Worm (Caenorhabditis elegans) whole organism, mixed stage, embryonic: ENCODE measurements around the gene lido-5.
A peak's percentile ranks its signal among the peaks of the same experiment; 100 is the strongest.

Experiments used
- M03D4.4 ChIP-seq: sonication (generic microtip); optimal IDR thresholded peaks from 2 replicates; lab custom pipeline; 2017; ENCODE audit warnings: mild to moderate bottlenecking, missing genetic modification characterization, missing compliant biosample characterization
- bed-3 ChIP-seq: fragments of 200-800 bp; sonication (Bioruptor generic); optimal IDR thresholded peaks from 3 replicates; lab custom pipeline; 2018; ENCODE audit warnings: mild to moderate bottlenecking, missing genetic modification characterization, moderate library complexity, missing compliant biosample characterization
- ceh-39 ChIP-seq: fragments of 150-350 bp; optimal IDR thresholded peaks from 2 replicates; lab custom pipeline; 2014; ENCODE audit warnings: missing biosample characterization, missing genetic modification characterization
- ceh-43 ChIP-seq: fragments of 200-800 bp; sonication (Bioruptor generic); optimal IDR thresholded peaks from 2 replicates; lab custom pipeline; 2018; ENCODE audit warnings: mild to moderate bottlenecking, missing genetic modification characterization, moderate library complexity, missing compliant biosample characterization
- cnd-1 ChIP-seq: fragments of 200-800 bp; sonication (Bioruptor generic); optimal IDR thresholded peaks from 2 replicates; lab custom pipeline; 2018; ENCODE audit warnings: mild to moderate bottlenecking, missing genetic modification characterization, missing compliant biosample characterization
- drap-1 ChIP-seq: fragments of 200-800 bp; sonication (Bioruptor generic); optimal IDR thresholded peaks from 3 replicates; lab custom pipeline; 2018; ENCODE audit warnings: mild to moderate bottlenecking, missing genetic modification characterization, missing compliant biosample characterization
- elt-1 ChIP-seq: sonication (generic microtip); optimal IDR thresholded peaks from 2 replicates; lab custom pipeline; 2017; ENCODE audit warnings: missing genetic modification characterization, mild to moderate bottlenecking, missing compliant biosample characterization, antibody characterized with exemption, moderate library complexity, borderline replicate concordance; ENCODE audit not compliant: insufficient read depth
- elt-3 ChIP-seq: fragments of 150-350 bp; optimal IDR thresholded peaks from 2 replicates; lab custom pipeline; 2014; ENCODE audit warnings: missing biosample characterization, missing genetic modification characterization
- flh-1 ChIP-seq: fragments of 200-800 bp; sonication (Bioruptor generic); optimal IDR thresholded peaks from 2 replicates; lab custom pipeline; 2018; ENCODE audit warnings: mild to moderate bottlenecking, missing genetic modification characterization, moderate library complexity, missing compliant biosample characterization
- ham-2 ChIP-seq: fragments of 200-800 bp; sonication (Bioruptor generic); optimal IDR thresholded peaks from 2 replicates; lab custom pipeline; 2018; ENCODE audit warnings: mild to moderate bottlenecking, missing genetic modification characterization, missing compliant biosample characterization
- hlh-1 ChIP-seq: fragments of 150-350 bp; optimal IDR thresholded peaks from 2 replicates; lab custom pipeline; 2014; ENCODE audit warnings: missing biosample characterization, missing genetic modification reagents, missing genetic modification characterization
- lin-13 ChIP-seq: fragments of 150-350 bp; optimal IDR thresholded peaks from 2 replicates; lab custom pipeline; 2014; ENCODE audit warnings: missing biosample characterization, missing genetic modification characterization
- lin-32 ChIP-seq: fragments of 200-800 bp; sonication (Bioruptor generic); optimal IDR thresholded peaks from 2 replicates; lab custom pipeline; 2018; ENCODE audit warnings: mild to moderate bottlenecking, missing genetic modification characterization, missing compliant biosample characterization
- lsy-2 ChIP-seq: fragments of 150-350 bp; optimal IDR thresholded peaks from 2 replicates; lab custom pipeline; 2014; ENCODE audit warnings: missing biosample characterization, missing genetic modification characterization
- mab-5 ChIP-seq: fragments of 150-350 bp; optimal IDR thresholded peaks from 2 replicates; lab custom pipeline; 2014; ENCODE audit warnings: missing biosample characterization, missing genetic modification characterization
- mep-1 ChIP-seq: fragments of 150-350 bp; optimal IDR thresholded peaks from 2 replicates; lab custom pipeline; 2017; ENCODE audit warnings: missing biosample characterization, missing genetic modification reagents, missing genetic modification characterization, inconsistent platforms
- mls-2 ChIP-seq: sonication (generic microtip); optimal IDR thresholded peaks from 2 replicates; lab custom pipeline; 2016; ENCODE audit warnings: mild to moderate bottlenecking, missing genetic modification characterization, moderate library complexity, missing compliant biosample characterization
- nhr-2 ChIP-seq: fragments of 150-350 bp; optimal IDR thresholded peaks from 2 replicates; lab custom pipeline; 2014; ENCODE audit warnings: missing biosample characterization, missing genetic modification characterization
- nhr-237 ChIP-seq: fragments of 150-350 bp; optimal IDR thresholded peaks from 2 replicates; lab custom pipeline; 2014; ENCODE audit warnings: missing biosample characterization, missing genetic modification characterization
- nhr-28 ChIP-seq: fragments of 150-350 bp; optimal IDR thresholded peaks from 2 replicates; lab custom pipeline; 2014; ENCODE audit warnings: missing biosample characterization, missing genetic modification characterization
- nhr-76 ChIP-seq: sonication (generic microtip); optimal IDR thresholded peaks from 2 replicates; lab custom pipeline; 2017; ENCODE audit warnings: missing biosample characterization, missing genetic modification characterization
- pha-4 ChIP-seq: fragments of 150-350 bp; optimal IDR thresholded peaks from 2 replicates; lab custom pipeline; 2018; ENCODE audit warnings: missing biosample characterization, missing genetic modification reagents, missing genetic modification characterization
- sem-2 ChIP-seq: fragments of 200-800 bp; sonication (Bioruptor generic); optimal IDR thresholded peaks from 2 replicates; lab custom pipeline; 2018; ENCODE audit warnings: mild to moderate bottlenecking, missing genetic modification characterization, missing compliant biosample characterization
- snpc-4 ChIP-seq: fragments of 150-350 bp; optimal IDR thresholded peaks from 2 replicates; lab custom pipeline; 2014; ENCODE audit warnings: missing biosample characterization, missing genetic modification characterization
- sptf-1 ChIP-seq: sonication (generic microtip); optimal IDR thresholded peaks from 2 replicates; lab custom pipeline; 2017; ENCODE audit warnings: mild to moderate bottlenecking, missing genetic modification characterization, moderate library complexity, missing compliant biosample characterization
- tbx-8 ChIP-seq: fragments of 200-800 bp; sonication (Bioruptor generic); optimal IDR thresholded peaks from 2 replicates; lab custom pipeline; 2018; ENCODE audit warnings: mild to moderate bottlenecking, missing genetic modification characterization, moderate library complexity, missing compliant biosample characterization
- unc-120 ChIP-seq: sonication (generic microtip); optimal IDR thresholded peaks from 2 replicates; lab custom pipeline; 2017; ENCODE audit warnings: missing genetic modification characterization, missing compliant biosample characterization; ENCODE audit not compliant: poor library complexity, severe bottlenecking
- unc-39 ChIP-seq: fragments of 150-350 bp; optimal IDR thresholded peaks from 2 replicates; lab custom pipeline; 2014; ENCODE audit warnings: missing biosample characterization, missing genetic modification characterization
- unc-62 ChIP-seq: fragments of 150-350 bp; optimal IDR thresholded peaks from 2 replicates; lab custom pipeline; 2014; ENCODE audit warnings: missing biosample characterization, missing genetic modification reagents, missing genetic modification characterization
- zip-8 ChIP-seq: fragments of 150-350 bp; optimal IDR thresholded peaks from 2 replicates; lab custom pipeline; 2014; ENCODE audit warnings: missing biosample characterization, missing genetic modification characterization
- ztf-11 ChIP-seq: fragments of 150-350 bp; optimal IDR thresholded peaks from 2 replicates; lab custom pipeline; 2014; ENCODE audit warnings: missing biosample characterization, missing genetic modification characterization

lido-5 gene

DNA sequence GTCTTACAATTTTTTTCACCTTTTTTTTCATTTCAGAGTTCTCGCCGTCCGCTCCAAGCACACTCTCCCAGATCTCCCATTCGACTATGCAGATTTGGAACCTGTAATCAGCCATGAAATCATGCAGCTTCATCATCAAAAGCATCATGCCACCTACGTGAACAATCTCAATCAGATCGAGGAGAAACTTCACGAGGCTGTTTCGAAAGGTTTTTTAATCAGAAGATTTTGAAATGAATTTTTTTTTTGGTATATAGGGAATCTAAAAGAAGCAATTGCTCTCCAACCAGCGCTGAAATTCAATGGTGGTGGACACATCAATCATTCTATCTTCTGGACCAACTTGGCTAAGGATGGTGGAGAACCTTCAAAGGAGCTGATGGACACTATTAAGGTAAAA lies 17.3 kb downstream of the lido-5 start, which contains the start of gene C08A9.3:
Gene C08A9.3 (minus strand): TSS at position 101 of the 400 bp plus-strand sequence.
- TF ChIP-seq ceh-43 (GFP tag; lab: Kevin White, UChicago) (no peak), lin-13 (no peak), bed-3 (GFP tag; lab: Kevin White, UChicago) (no peak), nhr-237 (no peak), nhr-76 (tag; lab: Kevin White, UChicago) (no peak), tbx-8 (GFP tag; lab: Kevin White, UChicago) (no peak), lsy-2 (tag; lab: Kevin White, UChicago) (no peak), flh-1 (GFP tag; lab: Kevin White, UChicago) (no peak), mls-2 (tag; lab: Kevin White, UChicago) (no peak), hlh-1 (tag; lab: Kevin White, UChicago) (no peak)
- TF ChIP-seq, all 35 proteins: peak for 0

DNA sequence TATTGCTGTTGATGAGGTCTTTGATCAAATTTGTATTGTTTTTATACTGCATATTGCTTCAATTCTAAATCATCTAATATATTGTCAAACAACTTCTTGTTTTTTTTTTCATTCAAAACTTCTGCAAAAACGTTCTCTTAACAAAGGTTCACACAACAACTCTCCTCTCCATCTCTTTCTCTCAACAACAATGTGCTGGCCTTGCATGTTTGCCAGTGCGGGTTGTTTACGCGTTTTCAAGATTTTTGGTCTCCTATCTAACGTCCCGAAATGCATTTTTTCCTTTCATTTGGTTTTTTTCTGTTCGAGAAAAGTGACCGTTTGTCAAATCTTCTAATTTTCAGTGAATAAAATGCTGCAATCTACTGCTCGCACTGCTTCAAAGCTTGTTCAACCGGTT lies 18.0 kb downstream of the lido-5 start, which contains the start of gene sod-3:
Gene sod-3 (plus strand): TSS at position 338 of the 400 bp plus-strand sequence.
- no peak for TF ChIP-seq lin-32 (GFP tag; lab: Kevin White, UChicago)
- no peak for TF ChIP-seq pha-4 (tag; lab: Kevin White, UChicago)
- no peak for TF ChIP-seq sptf-1 (tag; lab: Kevin White, UChicago)
- no peak for TF ChIP-seq ceh-39 (tag; lab: Kevin White, UChicago)
- TF ChIP-seq unc-39, result no peak
- no peak for TF ChIP-seq sem-2 (GFP tag; lab: Kevin White, UChicago)
- TF ChIP-seq ztf-11 (tag; lab: Kevin White, UChicago), result no peak
- no peak for TF ChIP-seq cnd-1
- no peak for TF ChIP-seq mab-5 (tag; lab: Kevin White, UChicago)
- TF ChIP-seq elt-3, result no peak
- no peak for TF ChIP-seq unc-120
- no peak for TF ChIP-seq tbx-8 (GFP tag; lab: Kevin White, UChicago)
- no peak for TF ChIP-seq lsy-2 (tag; lab: Kevin White, UChicago)
- TF ChIP-seq flh-1 (GFP tag; lab: Kevin White, UChicago), result no peak
- TF ChIP-seq mls-2 (tag; lab: Kevin White, UChicago), result no peak
- TF ChIP-seq mep-1 (tag; lab: Kevin White, UChicago), result no peak
- TF ChIP-seq nhr-28 (tag; lab: Kevin White, UChicago), result no peak

DNA sequence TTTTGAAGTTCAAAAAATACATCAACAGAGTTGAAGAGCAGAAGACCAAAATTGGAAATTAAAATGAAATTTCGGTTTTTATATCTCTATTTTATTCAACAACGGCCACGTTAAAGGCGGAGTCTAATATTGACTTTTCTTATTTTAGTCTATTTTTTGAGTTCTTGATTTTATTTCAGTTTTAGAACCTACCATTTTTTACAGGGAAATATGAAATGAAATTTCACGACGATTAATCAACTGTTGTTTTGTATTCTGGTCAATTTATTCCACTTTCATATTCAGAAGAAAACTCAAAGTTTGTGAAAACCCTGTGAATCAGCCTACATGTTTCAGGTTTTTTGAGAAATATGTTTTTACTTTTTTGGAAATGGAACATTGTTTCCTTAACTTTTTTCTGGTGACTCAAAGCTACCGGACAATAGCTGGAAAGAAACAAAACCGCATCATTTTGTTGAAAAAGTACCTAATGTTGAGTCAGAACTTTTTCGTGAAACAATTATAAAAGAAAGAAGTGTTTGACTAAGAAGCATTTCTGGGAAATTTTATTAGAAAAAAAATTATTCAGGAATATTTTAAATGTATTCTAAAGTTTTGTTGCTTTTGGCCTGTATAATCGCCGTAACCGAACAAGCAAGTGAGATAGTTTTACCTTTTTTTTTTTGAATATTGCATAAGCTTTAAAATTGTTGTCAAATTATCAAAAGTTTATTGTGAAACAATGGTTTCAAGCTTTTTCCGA lies 29.6 kb downstream of the lido-5 start, which contains the start of the genes irld-23 and C08A9.10:
Gene irld-23 (minus strand): TSS at position 51 of the 742 bp plus-strand sequence.
Gene C08A9.10 (plus strand): TSS at position 545 of the 742 bp plus-strand sequence.
- TF ChIP-seq sptf-1 (tag; lab: Kevin White, UChicago) (no peak), ceh-43 (GFP tag; lab: Kevin White, UChicago) (no peak)

DNA sequence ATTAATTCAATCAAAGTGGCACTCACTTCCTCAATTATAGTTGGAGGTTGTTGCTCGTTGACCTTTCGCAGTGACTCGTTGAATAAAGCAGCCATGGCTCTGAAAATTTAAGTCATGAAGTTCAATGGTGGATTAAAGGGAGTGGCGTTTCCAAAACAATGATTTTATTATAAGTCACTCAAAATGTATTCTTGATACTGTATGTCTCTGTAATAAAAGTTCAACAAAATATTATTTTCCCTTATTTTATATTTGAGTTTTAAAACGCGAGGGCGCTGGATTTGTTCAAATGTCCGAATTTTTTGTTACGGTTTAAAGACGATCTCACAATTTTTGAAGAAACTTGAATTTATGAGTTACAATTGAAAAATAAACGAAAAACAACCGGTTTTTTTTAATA lies 38.4 kb downstream of the lido-5 start, which contains the start of gene C30G4.4:
Gene C30G4.4 (minus strand): TSS at position 101 of the 400 bp plus-strand sequence.
- TF ChIP-seq ceh-43 (GFP tag; lab: Kevin White, UChicago), result no peak
- TF ChIP-seq pha-4 (tag; lab: Kevin White, UChicago), result no peak
- no peak for TF ChIP-seq sptf-1 (tag; lab: Kevin White, UChicago)
- no peak for TF ChIP-seq hlh-1 (tag; lab: Kevin White, UChicago)
- no peak for TF ChIP-seq M03D4.4
- TF ChIP-seq nhr-2 (tag; lab: Kevin White, UChicago), result no peak
- no peak for TF ChIP-seq lin-13
- TF ChIP-seq mls-2 (tag; lab: Kevin White, UChicago), result no peak
- no peak for TF ChIP-seq ham-2
- no peak for TF ChIP-seq sem-2 (GFP tag; lab: Kevin White, UChicago)
- TF ChIP-seq unc-120, result no peak
- TF ChIP-seq mep-1 (tag; lab: Kevin White, UChicago), result no peak
- TF ChIP-seq, all 35 proteins: peak for 0

DNA sequence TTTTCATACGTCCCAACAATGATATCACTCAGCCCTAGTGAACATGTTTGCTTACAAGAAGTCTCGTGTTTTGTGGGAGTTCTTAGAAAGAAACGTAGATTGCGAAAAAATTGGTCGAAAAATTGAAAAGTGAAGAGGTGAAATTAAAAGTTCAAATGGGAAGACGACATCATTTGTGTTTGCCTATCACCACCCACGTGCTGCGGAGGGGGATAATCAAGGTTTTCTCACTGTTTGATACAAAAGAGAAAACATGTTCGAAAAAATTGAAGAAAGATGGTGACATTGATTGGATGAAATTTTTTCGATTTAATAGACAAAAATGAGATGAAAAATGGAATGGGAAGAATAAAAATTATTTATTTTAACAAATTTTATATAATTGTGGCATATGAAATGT lies 40.0 kb downstream of the lido-5 start:
- peak; percentile 5 for TF ChIP-seq hlh-1 (tag; lab: Kevin White, UChicago)
- no peak for TF ChIP-seq zip-8 (tag; lab: Kevin White, UChicago)

DNA sequence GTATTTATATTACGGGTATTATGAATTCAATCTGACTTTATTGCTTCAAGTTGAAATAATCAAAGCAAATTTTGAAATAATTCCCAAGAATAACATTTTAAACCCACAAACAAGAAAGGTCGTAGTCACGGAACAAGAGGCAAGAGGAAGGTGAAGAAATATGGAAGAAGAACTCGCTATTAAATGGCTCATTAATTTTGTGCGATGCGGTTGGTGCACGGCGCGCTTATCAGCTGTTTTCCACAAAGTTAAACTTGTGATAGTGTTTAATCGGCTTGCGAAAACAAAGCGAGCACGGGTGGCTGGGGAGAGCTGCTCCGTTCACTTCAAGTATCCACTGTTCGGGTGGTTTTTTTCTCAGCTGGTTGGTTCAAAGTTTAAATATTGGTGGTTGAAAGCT lies 43.5 kb downstream of the lido-5 start:
- TF ChIP-seq lin-13, result no peak
- TF ChIP-seq lin-32 (GFP tag; lab: Kevin White, UChicago), result no peak
- TF ChIP-seq lsy-2 (tag; lab: Kevin White, UChicago), result no peak
- no peak for TF ChIP-seq nhr-28 (tag; lab: Kevin White, UChicago)
- TF ChIP-seq bed-3 (GFP tag; lab: Kevin White, UChicago), result no peak
- no peak for TF ChIP-seq nhr-2 (tag; lab: Kevin White, UChicago)
- TF ChIP-seq elt-1 (tag; lab: Kevin White, UChicago), result no peak
- no peak for TF ChIP-seq hlh-1 (tag; lab: Kevin White, UChicago)
- TF ChIP-seq snpc-4 (tag; lab: Kevin White, UChicago), result no peak
- no peak for TF ChIP-seq elt-3
- TF ChIP-seq mls-2 (tag; lab: Kevin White, UChicago), result no peak
- TF ChIP-seq unc-62, result no peak
- TF ChIP-seq cnd-1, result no peak
- TF ChIP-seq drap-1 (GFP tag; lab: Kevin White, UChicago), result no peak
- TF ChIP-seq, all 35 proteins: peak for 0
